Worm (Caenorhabditis elegans): ENCODE data around the gene C08F8.15.

Gene C08F8.15

DNA sequence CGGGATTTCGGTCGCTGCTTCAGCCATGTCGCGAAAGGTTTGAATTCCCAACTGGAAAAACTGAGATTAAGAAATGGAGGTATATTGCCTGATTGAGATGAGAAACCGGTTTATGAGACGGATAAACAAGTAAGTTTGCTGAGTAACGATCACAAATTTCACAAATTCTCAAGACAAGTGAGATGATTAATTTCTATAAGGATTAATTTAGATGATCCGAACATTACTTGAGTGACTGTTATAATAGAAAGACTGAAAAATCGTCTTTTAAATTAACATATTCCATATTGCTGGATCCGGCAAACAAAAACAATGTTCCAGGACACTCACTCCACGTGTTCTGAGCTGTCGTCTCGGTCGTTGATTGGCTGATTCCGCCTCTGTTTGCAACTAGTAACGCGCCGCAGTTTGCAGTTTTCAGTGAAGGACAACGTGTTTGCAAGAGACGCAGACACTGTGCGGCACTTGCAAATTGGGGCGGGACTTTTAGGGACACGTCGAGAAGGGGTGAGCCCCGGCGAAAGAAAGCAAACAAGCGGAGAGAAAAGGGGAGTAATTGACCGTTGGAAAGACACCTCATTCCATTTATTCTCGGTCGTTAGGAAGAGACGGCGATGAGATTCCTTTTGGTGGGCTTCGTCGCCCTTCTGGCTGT, 41.6 kb downstream of the C08F8.15 start, which contains the start of the genes imp-2 and enpl-1 (continued):
- TF ChIP-seq bed-2 (GFP tag; IDR thresholded peaks at IDR 0.05) (no peak), lin-26 (GFP tag; IDR thresholded peaks at IDR 0.05) (peak; percentile 66; the same call in 1 of the 2 replicates), pbrm-1 (GFP tag; IDR thresholded peaks at IDR 0.05) (peak; percentile 84), ztf-26 (tag; optimal IDR thresholded peaks at IDR 0.05) (peak; percentile 37), madf-8 (GFP tag; conservative IDR thresholded peaks at IDR 0.05) (no peak; the same call in 1 of the 2 replicates), cebp-2 (GFP tag; IDR thresholded peaks at IDR 0.05) (no peak), attf-6 (GFP tag; IDR thresholded peaks at IDR 0.05) (no peak), T26A5.8 (tag; optimal IDR thresholded peaks at IDR 0.05) (no peak), mel-28 (tag; optimal IDR thresholded peaks at IDR 0.05; ENCODE audit: borderline replicate concordance) (no peak), bed-1 (GFP tag; IDR thresholded peaks at IDR 0.05) (no peak), mes-4 (tag; optimal IDR thresholded peaks at IDR 0.05) (no peak), B0261.1 (tag; optimal IDR thresholded peaks at IDR 0.05) (no peak), pha-4 (tag; optimal IDR thresholded peaks at IDR 0.05) (no peak), attf-3 (GFP tag; conservative IDR thresholded peaks at IDR 0.05) (no peak), ekl-4 (GFP tag; IDR thresholded peaks at IDR 0.05) (peak; percentile 91), ets-4 (GFP tag; optimal IDR thresholded peaks at IDR 0.05) (peak; percentile 80), T07F8.4 (tag; optimal IDR thresholded peaks at IDR 0.05) (no peak), akir-1 (GFP tag; optimal IDR thresholded peaks at IDR 0.05) (peak; percentile 37), ceh-58 (GFP tag; IDR thresholded peaks at IDR 0.05) (no peak), hsf-1 (GFP tag; IDR thresholded peaks at IDR 0.05) (no peak), F55B11.4 (tag; optimal IDR thresholded peaks at IDR 0.05; ENCODE audit: borderline replicate concordance, insufficient read depth) (no peak), snpc-4 (GFP tag; optimal IDR thresholded peaks at IDR 0.05) (no peak), snpc-4 (tag; optimal IDR thresholded peaks at IDR 0.05) (peak in 3 of 4 experiments; percentile 68 to 78 (median 71)), hmg-1.2 (GFP tag; IDR thresholded peaks at IDR 0.05) (peak; percentile 97), F49E8.2 (tag; optimal IDR thresholded peaks at IDR 0.05; ENCODE audit: insufficient read depth) (peak; percentile 34), ceh-100 (GFP tag; IDR thresholded peaks at IDR 0.05) (peak; percentile 77), somi-1 (GFP tag; optimal IDR thresholded peaks at IDR 0.05) (peak; percentile 74), hmg-20 (GFP tag; IDR thresholded peaks at IDR 0.05) (no peak), zfh-2 (GFP tag; conservative IDR thresholded peaks at IDR 0.05) (peak; percentile 97), F57A8.1 (GFP tag; optimal IDR thresholded peaks at IDR 0.05) (peak; percentile 40), nfyb-1 (GFP tag; IDR thresholded peaks at IDR 0.05) (peak; percentile 100), unc-130 (GFP tag; optimal IDR thresholded peaks at IDR 0.05) (no peak), F33H1.4 (GFP tag; IDR thresholded peaks at IDR 0.05) (peak; percentile 63), ztf-25 (GFP tag; IDR thresholded peaks at IDR 0.05) (0 out of 2 replicates have a peak, but pooled peaks have one; percentile 30), nhr-179 (tag; optimal IDR thresholded peaks at IDR 0.05) (no peak), zim-3 (tag; optimal IDR thresholded peaks at IDR 0.05) (no peak), Y53F4B.3 (GFP tag; IDR thresholded peaks at IDR 0.05) (no peak), madf-3 (GFP tag; IDR thresholded peaks at IDR 0.05) (peak; percentile 72; the same call in 1 of the 2 replicates), F52B5.7 (tag; optimal IDR thresholded peaks at IDR 0.05) (no peak), lsl-1 (GFP tag; optimal IDR thresholded peaks at IDR 0.05) (peak; percentile 67), sea-2 (GFP tag; IDR thresholded peaks at IDR 0.05) (no peak), cebp-1 (GFP tag; IDR thresholded peaks at IDR 0.05) (0 out of 2 replicates have a peak, but pooled peaks have one; percentile 12), cebp-1 (tag; optimal IDR thresholded peaks at IDR 0.05) (peak; percentile 82), die-1 (tag; optimal IDR thresholded peaks at IDR 0.05) (peak; percentile 12), Y67H2A.10 (GFP tag; conservative IDR thresholded peaks at IDR 0.05) (0 out of 2 replicates have a peak, but pooled peaks have one; percentile 48), rpc-1 (optimal IDR thresholded peaks at IDR 0.05) (no peak), rpc-1 (tag; optimal IDR thresholded peaks at IDR 0.05) (peak; percentile 5), atf-7 (tag; optimal IDR thresholded peaks at IDR 0.05) (peak; percentile 63), repo-1 (tag; optimal IDR thresholded peaks at IDR 0.05) (no peak)

Measured in whole organism, young adult.